Fruit fly (Drosophila melanogaster): Measurements from ENCODE around the gene Lsp2.

The Lsp2 gene

dm6 chr3L:12096799-12097662 is 32.2 kb upstream of the Lsp2 start:
- TF ChIP-seq Hr96 (GFP tag; optimal IDR thresholded peaks at IDR 0.05) (no peak), CG7045 (GFP tag; optimal IDR thresholded peaks at IDR 0.05) (no peak), CG7101 (tag; optimal IDR thresholded peaks at IDR 0.05) (no peak), kay (GFP tag; ENCODE audit: borderline replicate concordance) (no peak), bab1 (GFP tag; optimal IDR thresholded peaks at IDR 0.05) (no peak), CG1620 (GFP tag; optimal IDR thresholded peaks at IDR 0.05) (no peak)

- TF ChIP-seq Clk (GFP tag; optimal IDR thresholded peaks at IDR 0.05): no peak
- no peak for TF ChIP-seq cic (GFP tag; optimal IDR thresholded peaks at IDR 0.05)
- no peak for TF ChIP-seq tj (GFP tag; optimal IDR thresholded peaks at IDR 0.05)
- no peak for TF ChIP-seq Hr96 (GFP tag; optimal IDR thresholded peaks at IDR 0.05)
These were observed 29.7 kb upstream of the Lsp2 start for dm6 chr3L:12099329-12100031.

dm6 chr3L:12101924-12102383 is 27.2 kb upstream of the Lsp2 start:
- TF ChIP-seq CG7045 (GFP tag; optimal IDR thresholded peaks at IDR 0.05): no peak
- TF ChIP-seq CG7101 (tag; optimal IDR thresholded peaks at IDR 0.05): no peak
- TF ChIP-seq Clk (GFP tag; optimal IDR thresholded peaks at IDR 0.05): no peak
- no peak for TF ChIP-seq CG33017 (tag; optimal IDR thresholded peaks at IDR 0.05)
- no peak for TF ChIP-seq CG14711 (tag; optimal IDR thresholded peaks at IDR 0.05)
- TF ChIP-seq CG11617 (GFP tag; optimal IDR thresholded peaks at IDR 0.05): no peak
- no peak for TF ChIP-seq Hr96 (GFP tag; optimal IDR thresholded peaks at IDR 0.05)
- no peak for TF ChIP-seq tj (GFP tag; optimal IDR thresholded peaks at IDR 0.05)
- no peak for TF ChIP-seq cic (GFP tag; optimal IDR thresholded peaks at IDR 0.05)
- TF ChIP-seq toe (GFP tag; optimal IDR thresholded peaks at IDR 0.05): no peak
- TF ChIP-seq Mnt (GFP tag; optimal IDR thresholded peaks at IDR 0.05): no peak
- no peak for TF ChIP-seq CG1620 (GFP tag; optimal IDR thresholded peaks at IDR 0.05)
- TF ChIP-seq CG12768 (GFP tag; optimal IDR thresholded peaks at IDR 0.05): no peak
- no peak for TF ChIP-seq cnc (optimal IDR thresholded peaks at IDR 0.05)
- no peak for TF ChIP-seq pad (GFP tag; optimal IDR thresholded peaks at IDR 0.05)
- TF ChIP-seq Crg-1 (GFP tag; optimal IDR thresholded peaks at IDR 0.05): no peak
- TF ChIP-seq ovo (GFP tag; optimal IDR thresholded peaks at IDR 0.05): no peak
- TF ChIP-seq kay (GFP tag; ENCODE audit: borderline replicate concordance): no peak
- no peak for TF ChIP-seq bab1 (GFP tag; optimal IDR thresholded peaks at IDR 0.05)

- TF ChIP-seq Crg-1 (GFP tag; optimal IDR thresholded peaks at IDR 0.05) (no peak), Clk (GFP tag; optimal IDR thresholded peaks at IDR 0.05) (no peak), cnc (optimal IDR thresholded peaks at IDR 0.05) (no peak)
These were observed 21.8 kb upstream of the Lsp2 start for dm6 chr3L:12107378-12107777.

dm6 chr3L:12108515-12108914 is 20.7 kb upstream of the Lsp2 start:
- TF ChIP-seq bab1 (GFP tag; optimal IDR thresholded peaks at IDR 0.05) (no peak), cic (GFP tag; optimal IDR thresholded peaks at IDR 0.05) (no peak), Crg-1 (GFP tag; optimal IDR thresholded peaks at IDR 0.05) (no peak), CG12768 (GFP tag; optimal IDR thresholded peaks at IDR 0.05) (no peak), cnc (optimal IDR thresholded peaks at IDR 0.05) (no peak), tj (GFP tag; optimal IDR thresholded peaks at IDR 0.05) (no peak), pad (GFP tag; optimal IDR thresholded peaks at IDR 0.05) (no peak), CG7045 (GFP tag; optimal IDR thresholded peaks at IDR 0.05) (no peak), CG5204 (GFP tag; optimal IDR thresholded peaks at IDR 0.05) (no peak), CG33017 (tag; optimal IDR thresholded peaks at IDR 0.05) (no peak), kay (GFP tag; ENCODE audit: borderline replicate concordance) (no peak), CG1620 (GFP tag; optimal IDR thresholded peaks at IDR 0.05) (no peak)

dm6 chr3L:12109045-12109632 is 20.1 kb upstream of the Lsp2 start:
- TF ChIP-seq Hr96 (GFP tag; optimal IDR thresholded peaks at IDR 0.05) (no peak), CG14711 (tag; optimal IDR thresholded peaks at IDR 0.05) (no peak), Crg-1 (GFP tag; optimal IDR thresholded peaks at IDR 0.05) (no peak), pad (GFP tag; optimal IDR thresholded peaks at IDR 0.05) (no peak), CG11617 (GFP tag; optimal IDR thresholded peaks at IDR 0.05) (no peak), Mnt (GFP tag; optimal IDR thresholded peaks at IDR 0.05) (no peak), ovo (GFP tag; optimal IDR thresholded peaks at IDR 0.05) (no peak), CG7045 (GFP tag; optimal IDR thresholded peaks at IDR 0.05) (no peak), CG1620 (GFP tag; optimal IDR thresholded peaks at IDR 0.05) (no peak), CG33017 (tag; optimal IDR thresholded peaks at IDR 0.05) (no peak), Clk (GFP tag; optimal IDR thresholded peaks at IDR 0.05) (no peak), cnc (optimal IDR thresholded peaks at IDR 0.05) (no peak), cic (GFP tag; optimal IDR thresholded peaks at IDR 0.05) (no peak), kay (GFP tag; ENCODE audit: borderline replicate concordance) (no peak)
